Worm (Caenorhabditis elegans) whole organism, L1 larva: ENCODE results near the gene anoh-2.
A peak's percentile ranks its signal among the peaks of the same experiment; 100 is the strongest.

Experiments used
- C04F5.9 ChIP-seq: sonication (generic microtip); optimal IDR thresholded peaks from 2 replicates; lab custom pipeline; 2016; ENCODE audit warnings: missing genetic modification characterization, missing compliant biosample characterization
- C16A3.4 ChIP-seq: fragments of 150-350 bp; optimal IDR thresholded peaks from 2 replicates; lab custom pipeline; 2014; ENCODE audit warnings: missing biosample characterization, missing genetic modification characterization
- F16B12.6 ChIP-seq: fragments of 150-350 bp; optimal IDR thresholded peaks from 2 replicates; lab custom pipeline; 2014; ENCODE audit warnings: missing biosample characterization, missing genetic modification characterization
- aha-1 ChIP-seq: fragments of 150-350 bp; optimal IDR thresholded peaks from 2 replicates; lab custom pipeline; 2014; ENCODE audit warnings: missing biosample characterization, missing genetic modification characterization
- alr-1 ChIP-seq: fragments of 200-800 bp; sonication (Bioruptor generic); optimal IDR thresholded peaks from 2 replicates; lab custom pipeline; 2018; ENCODE audit warnings: borderline replicate concordance, mild to moderate bottlenecking, missing genetic modification characterization, missing compliant biosample characterization
- aly-2 ChIP-seq: fragments of 150-350 bp; optimal IDR thresholded peaks from 2 replicates; lab custom pipeline; 2014; ENCODE audit warnings: missing biosample characterization, missing genetic modification characterization
- blmp-1 ChIP-seq: fragments of 150-350 bp; optimal IDR thresholded peaks from 2 replicates; lab custom pipeline; 2014; ENCODE audit warnings: missing biosample characterization, missing genetic modification characterization
- ceh-8 ChIP-seq: fragments of 200-800 bp; sonication (Bioruptor generic); optimal IDR thresholded peaks from 2 replicates; lab custom pipeline; 2018; ENCODE audit warnings: mild to moderate bottlenecking, missing genetic modification characterization, moderate library complexity, missing compliant biosample characterization
- ceh-82 ChIP-seq, 3 experiments: fragments of 150-350 bp in 1 of 3; sonication (generic microtip) in 2 of 3; optimal IDR thresholded peaks; 2 replicates each; lab custom pipeline; 2014 to 2017; ENCODE audit warnings: missing biosample characterization in 3 of 3, missing genetic modification characterization in 3 of 3
- ces-1 ChIP-seq: fragments of 150-350 bp; optimal IDR thresholded peaks from 2 replicates; lab custom pipeline; 2014; ENCODE audit warnings: missing biosample characterization, missing genetic modification reagents, missing genetic modification characterization
- dsc-1 ChIP-seq: sonication (generic microtip); optimal IDR thresholded peaks from 2 replicates; lab custom pipeline; 2016; ENCODE audit warnings: mild to moderate bottlenecking, missing genetic modification characterization, missing compliant biosample characterization
- egl-13 ChIP-seq: sonication (generic microtip); optimal IDR thresholded peaks from 2 replicates; lab custom pipeline; 2016; ENCODE audit warnings: missing genotype, missing genetic modification reagents, missing genetic modification characterization, missing compliant biosample characterization
- egl-27 ChIP-seq, 2 experiments: fragments of 150-350 bp in 1 of 2; sonication (generic microtip); optimal IDR thresholded peaks; 3 replicates each; lab custom pipeline; 2017 to 2018; ENCODE audit warnings: missing biosample characterization in 2 of 2, missing genetic modification characterization in 2 of 2, missing genetic modification reagents in 2 of 2
- fkh-10 ChIP-seq: sonication (generic microtip); optimal IDR thresholded peaks from 2 replicates; lab custom pipeline; 2017; ENCODE audit warnings: missing biosample characterization, missing genetic modification reagents, missing genetic modification characterization
- fkh-4 ChIP-seq: sonication (generic microtip); optimal IDR thresholded peaks from 2 replicates; lab custom pipeline; 2016; ENCODE audit warnings: missing compliant biosample characterization, missing genetic modification characterization, borderline replicate concordance
- fkh-8 ChIP-seq: sonication (generic microtip); optimal IDR thresholded peaks from 2 replicates; lab custom pipeline; 2016; ENCODE audit warnings: mild to moderate bottlenecking, missing genetic modification characterization, missing compliant biosample characterization
- fos-1 ChIP-seq: fragments of 150-350 bp; optimal IDR thresholded peaks from 2 replicates; lab custom pipeline; 2014; ENCODE audit warnings: missing biosample characterization, missing genetic modification characterization
- hlh-17 ChIP-seq: fragments of 200-800 bp; sonication (Bioruptor generic); optimal IDR thresholded peaks from 2 replicates; lab custom pipeline; 2018; ENCODE audit warnings: missing genetic modification characterization, mild to moderate bottlenecking, missing compliant biosample characterization, moderate library complexity, borderline replicate concordance
- irx-1 ChIP-seq: sonication (generic microtip); optimal IDR thresholded peaks from 2 replicates; lab custom pipeline; 2016; ENCODE audit warnings: missing genetic modification characterization, missing compliant biosample characterization
- isw-1 ChIP-seq: fragments of 200-800 bp; sonication (Bioruptor generic); IDR thresholded peaks from 2 replicates; pipeline ENCODE4 v1.3.6; 2022; ENCODE audit warnings: missing genetic modification characterization, missing compliant biosample characterization
- lin-15B ChIP-seq: fragments of 150-350 bp; sonication (generic microtip); optimal IDR thresholded peaks from 3 replicates; lab custom pipeline; 2014; ENCODE audit warnings: missing biosample characterization, missing genetic modification characterization
- lin-39 ChIP-seq: fragments of 150-350 bp; optimal IDR thresholded peaks from 2 replicates; lab custom pipeline; 2014; ENCODE audit warnings: missing biosample characterization, missing genetic modification reagents, missing genetic modification characterization
- lir-3 ChIP-seq: sonication (generic microtip); optimal IDR thresholded peaks from 2 replicates; lab custom pipeline; 2016; ENCODE audit warnings: mild to moderate bottlenecking, missing genetic modification characterization, moderate library complexity, missing compliant biosample characterization; ENCODE audit not compliant: poor library complexity
- lsy-2 ChIP-seq, 2 experiments: fragments of 150-350 bp; optimal IDR thresholded peaks; 2 replicates each; lab custom pipeline; 2014; ENCODE audit warnings: missing biosample characterization in 2 of 2, missing genetic modification characterization in 2 of 2
- mab-9 ChIP-seq: fragments of 200-800 bp; sonication (Bioruptor generic); IDR thresholded peaks from 2 replicates; pipeline ENCODE4 v1.3.6; 2022; ENCODE audit warnings: missing genetic modification reagents, missing genetic modification characterization, missing compliant biosample characterization
- mdl-1 ChIP-seq, 2 experiments: fragments of 150-350 bp; optimal IDR thresholded peaks; 2 replicates each; lab custom pipeline; 2014 to 2017; ENCODE audit warnings: missing biosample characterization in 2 of 2, missing genetic modification characterization in 2 of 2, inconsistent platforms in 1 of 2
- mep-1 ChIP-seq: fragments of 150-350 bp; optimal IDR thresholded peaks from 2 replicates; lab custom pipeline; 2014; ENCODE audit warnings: missing biosample characterization, missing genetic modification characterization
- nhr-19 ChIP-seq: fragments of 200-800 bp; sonication (Bioruptor generic); conservative IDR thresholded peaks from 2 replicates; pipeline ENCODE4 v1.3.6; 2022; ENCODE audit warnings: missing genetic modification characterization, missing compliant biosample characterization
- nhr-20 ChIP-seq: sonication (generic microtip); optimal IDR thresholded peaks from 2 replicates; lab custom pipeline; 2016; ENCODE audit warnings: mild to moderate bottlenecking, missing genetic modification characterization, missing compliant biosample characterization
- nhr-47 ChIP-seq: sonication (generic microtip); optimal IDR thresholded peaks from 2 replicates; lab custom pipeline; 2016; ENCODE audit warnings: mild to moderate bottlenecking, missing genetic modification characterization, moderate library complexity, missing compliant biosample characterization
- nhr-76 ChIP-seq: sonication (generic microtip); optimal IDR thresholded peaks from 2 replicates; lab custom pipeline; 2017; ENCODE audit warnings: missing biosample characterization, missing genetic modification characterization
- nhr-77 ChIP-seq: fragments of 150-350 bp; optimal IDR thresholded peaks from 2 replicates; lab custom pipeline; 2014; ENCODE audit warnings: missing biosample characterization, missing genetic modification characterization
- nhr-90 ChIP-seq: sonication (generic microtip); optimal IDR thresholded peaks from 2 replicates; lab custom pipeline; 2016; ENCODE audit warnings: mild to moderate bottlenecking, missing genetic modification characterization, missing compliant biosample characterization; ENCODE audit not compliant: poor library complexity
- rnt-1 ChIP-seq: sonication (generic microtip); optimal IDR thresholded peaks from 2 replicates; lab custom pipeline; 2016; ENCODE audit warnings: mild to moderate bottlenecking, missing genetic modification characterization, moderate library complexity, missing compliant biosample characterization
- skn-1 ChIP-seq: fragments of 150-350 bp; optimal IDR thresholded peaks from 2 replicates; lab custom pipeline; 2014; ENCODE audit warnings: missing biosample characterization, missing genetic modification characterization
- snpc-4 ChIP-seq: fragments of 150-350 bp; optimal IDR thresholded peaks from 2 replicates; lab custom pipeline; 2014; ENCODE audit warnings: missing biosample characterization, missing genetic modification characterization
- sox-4 ChIP-seq: sonication (generic microtip); optimal IDR thresholded peaks from 2 replicates; lab custom pipeline; 2016; ENCODE audit warnings: missing genetic modification characterization, missing compliant biosample characterization
- sup-37 ChIP-seq: fragments of 200-800 bp; sonication (Bioruptor generic); optimal IDR thresholded peaks from 2 replicates; lab custom pipeline; 2018; ENCODE audit warnings: mild to moderate bottlenecking, missing genetic modification characterization, missing compliant biosample characterization
- swsn-7 ChIP-seq: sonication (generic microtip); optimal IDR thresholded peaks from 2 replicates; lab custom pipeline; 2016; ENCODE audit warnings: missing genetic modification characterization, missing compliant biosample characterization
- tlp-1 ChIP-seq: fragments of 150-350 bp; optimal IDR thresholded peaks from 2 replicates; lab custom pipeline; 2014; ENCODE audit warnings: missing biosample characterization, missing genetic modification characterization
- unc-130 ChIP-seq: fragments of 150-350 bp; optimal IDR thresholded peaks from 2 replicates; lab custom pipeline; 2017; ENCODE audit warnings: missing biosample characterization, missing genetic modification characterization, inconsistent platforms
- unc-62 ChIP-seq: fragments of 150-350 bp; optimal IDR thresholded peaks from 2 replicates; lab custom pipeline; 2014; ENCODE audit warnings: missing biosample characterization, missing genetic modification reagents, missing genetic modification characterization
- unc-86 ChIP-seq: sonication (generic microtip); optimal IDR thresholded peaks from 2 replicates; lab custom pipeline; 2016; ENCODE audit warnings: missing genetic modification characterization, missing compliant biosample characterization
- vab-15 ChIP-seq: sonication (generic microtip); optimal IDR thresholded peaks from 2 replicates; lab custom pipeline; 2017; ENCODE audit warnings: missing genotype, mild to moderate bottlenecking, missing genetic modification characterization, missing compliant biosample characterization
- xbp-1 ChIP-seq: sonication (generic microtip); optimal IDR thresholded peaks from 2 replicates; lab custom pipeline; 2016; ENCODE audit warnings: missing genetic modification characterization, missing compliant biosample characterization
- zag-1 ChIP-seq: fragments of 150-350 bp; optimal IDR thresholded peaks from 2 replicates; lab custom pipeline; 2014; ENCODE audit warnings: missing biosample characterization, missing genetic modification characterization
- zip-4 ChIP-seq: fragments of 200-800 bp; sonication (Bioruptor generic); optimal IDR thresholded peaks from 2 replicates; lab custom pipeline; 2018; ENCODE audit warnings: mild to moderate bottlenecking, missing genetic modification characterization, moderate library complexity, missing compliant biosample characterization
- ztf-4 ChIP-seq: fragments of 150-350 bp; optimal IDR thresholded peaks from 2 replicates; lab custom pipeline; 2014; ENCODE audit warnings: missing biosample characterization, missing genetic modification characterization

anoh-2 gene

ce11 chrIV:14612547-14613329 lies 45.4 kb upstream of the anoh-2 start (continued):
- peak; percentile 71 for TF ChIP-seq nhr-19 (GFP tag; lab: Robert Waterston, UW)
- no peak for TF ChIP-seq zip-4 (GFP tag; lab: Kevin White, UChicago)
- TF ChIP-seq nhr-47: peak; percentile 53
- peak; percentile 4 for TF ChIP-seq snpc-4 (tag; lab: Kevin White, UChicago)
- peak; percentile 9 for TF ChIP-seq unc-86 (tag; lab: Kevin White, UChicago)
- TF ChIP-seq egl-27 (tag; optimal IDR thresholded peaks at IDR 0.05; lab: Kevin White, UChicago): peak in 1 of 2 experiments; percentile 4
- peak; percentile 37 for TF ChIP-seq xbp-1 (tag; lab: Kevin White, UChicago)
- TF ChIP-seq dsc-1 (tag; lab: Kevin White, UChicago): peak; percentile 4
- no peak for TF ChIP-seq unc-130 (tag; lab: Kevin White, UChicago)
- peak; percentile 59 to 65 for TF ChIP-seq lsy-2 (tag; optimal IDR thresholded peaks at IDR 0.05; lab: Kevin White, UChicago)
- no peak for TF ChIP-seq fkh-4 (tag; lab: Kevin White, UChicago)
- TF ChIP-seq C16A3.4 (tag; lab: Kevin White, UChicago): peak; percentile 34
- no peak for TF ChIP-seq unc-62
- TF ChIP-seq sup-37 (GFP tag; lab: Kevin White, UChicago): no peak
- TF ChIP-seq sox-4 (tag; lab: Kevin White, UChicago): no peak
- peak; percentile 34 for TF ChIP-seq ztf-4
- TF ChIP-seq nhr-90 (tag; lab: Kevin White, UChicago): peak; percentile 73
- TF ChIP-seq lin-15B (tag; lab: Kevin White, UChicago): no peak
- peak; percentile 14 for TF ChIP-seq lin-39 (tag; lab: Kevin White, UChicago)
- TF ChIP-seq ces-1: no peak
- peak; percentile 14 for TF ChIP-seq mep-1
- TF ChIP-seq vab-15 (tag; lab: Kevin White, UChicago): peak; percentile 14
- TF ChIP-seq nhr-77 (tag; lab: Kevin White, UChicago): no peak
- TF ChIP-seq egl-13: no peak
- peak; percentile 94 for TF ChIP-seq nhr-20 (tag; lab: Kevin White, UChicago)
- TF ChIP-seq blmp-1 (tag; lab: Kevin White, UChicago): peak; percentile 77
- TF ChIP-seq mdl-1 (tag; optimal IDR thresholded peaks at IDR 0.05; lab: Kevin White, UChicago): peak in 1 of 2 experiments; percentile 46
- TF ChIP-seq aly-2 (tag; lab: Kevin White, UChicago): no peak
- TF ChIP-seq rnt-1 (tag; lab: Kevin White, UChicago): peak; percentile 55
- TF ChIP-seq aha-1: no peak
- TF ChIP-seq irx-1 (tag; lab: Kevin White, UChicago): no peak
- no peak for TF ChIP-seq hlh-17 (GFP tag; lab: Kevin White, UChicago)
- TF ChIP-seq ceh-8: no peak

ce11 chrIV:14613375-14613774 lies 44.7 kb upstream of the anoh-2 start:
- TF ChIP-seq egl-13 (no peak), lsy-2 (tag; optimal IDR thresholded peaks at IDR 0.05; lab: Kevin White, UChicago) (peak in 1 of 2 experiments; percentile 11), swsn-7 (tag; lab: Kevin White, UChicago) (no peak), ceh-82 (tag; optimal IDR thresholded peaks at IDR 0.05; lab: Kevin White, UChicago) (no peak), fkh-4 (tag; lab: Kevin White, UChicago) (no peak), aha-1 (no peak), ceh-8 (no peak), egl-27 (tag; optimal IDR thresholded peaks at IDR 0.05; lab: Kevin White, UChicago) (no peak), fkh-8 (tag; lab: Kevin White, UChicago) (peak; percentile 81), F16B12.6 (tag; lab: Kevin White, UChicago) (no peak), mep-1 (no peak), vab-15 (tag; lab: Kevin White, UChicago) (no peak), zag-1 (tag; lab: Kevin White, UChicago) (no peak), aly-2 (tag; lab: Kevin White, UChicago) (no peak), ztf-4 (no peak), lir-3 (tag; lab: Kevin White, UChicago) (no peak), lin-39 (tag; lab: Kevin White, UChicago) (no peak), blmp-1 (tag; lab: Kevin White, UChicago) (peak; percentile 47), dsc-1 (tag; lab: Kevin White, UChicago) (peak; percentile 79), mab-9 (GFP tag; lab: Robert Waterston, UW) (no peak), nhr-47 (peak; percentile 64), C04F5.9 (tag; lab: Kevin White, UChicago) (no peak), snpc-4 (tag; lab: Kevin White, UChicago) (no peak), fkh-10 (GFP tag; lab: Kevin White, UChicago) (no peak), alr-1 (tag; lab: Kevin White, UChicago) (no peak), nhr-76 (tag; lab: Kevin White, UChicago) (no peak), skn-1 (tag; lab: Kevin White, UChicago) (no peak), tlp-1 (tag; lab: Kevin White, UChicago) (no peak), isw-1 (no peak), fos-1 (tag; lab: Kevin White, UChicago) (no peak)
